Worm (Caenorhabditis elegans): ENCODE data around the gene ife-4.

- TF ChIP-seq W03F9.2 (tag; optimal IDR thresholded peaks at IDR 0.05) (no peak), dao-5 (tag; optimal IDR thresholded peaks at IDR 0.05) (no peak)
These were observed 22.1 kb upstream of the ife-4 start for ce11 chrX:1081927-1082326.

Data from whole organism, L4/young adult.